Worm (Caenorhabditis elegans) whole organism, L1 larva: ENCODE results near the gene ttr-43.
A peak's percentile ranks its signal among the peaks of the same experiment; 100 is the strongest.

Experiments used
- F16B12.6 ChIP-seq: fragments of 150-350 bp; optimal IDR thresholded peaks from 2 replicates; lab custom pipeline; 2014; ENCODE audit warnings: missing biosample characterization, missing genetic modification characterization
- Y116A8C.19 ChIP-seq: sonication (generic microtip); optimal IDR thresholded peaks from 2 replicates; lab custom pipeline; 2016; ENCODE audit warnings: missing compliant biosample characterization, missing genetic modification characterization, borderline replicate concordance
- alr-1 ChIP-seq: fragments of 200-800 bp; sonication (Bioruptor generic); optimal IDR thresholded peaks from 2 replicates; lab custom pipeline; 2018; ENCODE audit warnings: borderline replicate concordance, mild to moderate bottlenecking, missing genetic modification characterization, missing compliant biosample characterization
- ceh-63 ChIP-seq: fragments of 200-800 bp; sonication (Bioruptor generic); optimal IDR thresholded peaks from 2 replicates; lab custom pipeline; 2018; ENCODE audit warnings: mild to moderate bottlenecking, missing genetic modification characterization, missing compliant biosample characterization
- dpl-1 ChIP-seq, 3 experiments: fragments of 150-350 bp in 2 of 3; sonication (generic microtip) in 1 of 3; optimal IDR thresholded peaks; 2 replicates each; lab custom pipeline; 2014 to 2017; ENCODE audit warnings: missing biosample characterization in 3 of 3, missing genetic modification characterization in 3 of 3, missing genetic modification reagents in 3 of 3
- dsc-1 ChIP-seq: sonication (generic microtip); optimal IDR thresholded peaks from 2 replicates; lab custom pipeline; 2016; ENCODE audit warnings: mild to moderate bottlenecking, missing genetic modification characterization, missing compliant biosample characterization
- efl-1 ChIP-seq, 4 experiments: fragments of 150-350 bp; optimal IDR thresholded peaks in 3 of 4; peaks in 1 of 4; 1 replicate in 1 of 4; 2 replicates in 3 of 4; lab custom pipeline; 2014; ENCODE audit warnings: missing biosample characterization in 2 of 4, missing genetic modification characterization in 2 of 4, missing genetic modification reagents in 2 of 4
- egl-27 ChIP-seq, 2 experiments: fragments of 150-350 bp in 1 of 2; sonication (generic microtip); optimal IDR thresholded peaks; 3 replicates each; lab custom pipeline; 2017 to 2018; ENCODE audit warnings: missing biosample characterization in 2 of 2, missing genetic modification characterization in 2 of 2, missing genetic modification reagents in 2 of 2
- elt-2 ChIP-seq: sonication (generic microtip); optimal IDR thresholded peaks from 2 replicates; lab custom pipeline; 2016; ENCODE audit warnings: missing genetic modification characterization, mild to moderate bottlenecking, inconsistent platforms, missing compliant biosample characterization, missing genetic modification reagents
- elt-3 ChIP-seq, 6 experiments: fragments of 150-350 bp in 1 of 6; sonication (generic microtip); optimal IDR thresholded peaks; 2 replicates each; lab custom pipeline; 2017 to 2018; ENCODE audit warnings: missing biosample characterization in 6 of 6, missing genetic modification characterization in 6 of 6, inconsistent platforms in 1 of 6
- fkh-8 ChIP-seq: sonication (generic microtip); optimal IDR thresholded peaks from 2 replicates; lab custom pipeline; 2016; ENCODE audit warnings: mild to moderate bottlenecking, missing genetic modification characterization, missing compliant biosample characterization
- hpl-2 ChIP-seq: fragments of 150-350 bp; optimal IDR thresholded peaks from 2 replicates; lab custom pipeline; 2014; ENCODE audit warnings: missing biosample characterization, missing genetic modification reagents, missing genetic modification characterization
- jun-1 ChIP-seq: fragments of 150-350 bp; optimal IDR thresholded peaks from 2 replicates; lab custom pipeline; 2014; ENCODE audit warnings: missing biosample characterization, missing genetic modification reagents, missing genetic modification characterization
- lin-13 ChIP-seq: fragments of 150-350 bp; optimal IDR thresholded peaks from 2 replicates; lab custom pipeline; 2014; ENCODE audit warnings: missing biosample characterization, missing genetic modification reagents, missing genetic modification characterization
- lin-14 ChIP-seq: fragments of 200-800 bp; sonication (Bioruptor generic); optimal IDR thresholded peaks from 2 replicates; lab custom pipeline; 2018; ENCODE audit warnings: mild to moderate bottlenecking, missing genetic modification characterization, moderate library complexity, missing compliant biosample characterization
- lir-3 ChIP-seq: sonication (generic microtip); optimal IDR thresholded peaks from 2 replicates; lab custom pipeline; 2016; ENCODE audit warnings: mild to moderate bottlenecking, missing genetic modification characterization, moderate library complexity, missing compliant biosample characterization; ENCODE audit not compliant: poor library complexity
- lsy-2 ChIP-seq, 2 experiments: fragments of 150-350 bp; optimal IDR thresholded peaks; 2 replicates each; lab custom pipeline; 2014; ENCODE audit warnings: missing biosample characterization in 2 of 2, missing genetic modification characterization in 2 of 2
- mef-2 ChIP-seq: fragments of 150-350 bp; optimal IDR thresholded peaks from 2 replicates; lab custom pipeline; 2014; ENCODE audit warnings: missing biosample characterization, missing genetic modification characterization
- nhr-12 ChIP-seq: sonication (generic microtip); optimal IDR thresholded peaks from 2 replicates; lab custom pipeline; 2017; ENCODE audit warnings: missing biosample characterization, missing genetic modification characterization
- nhr-28 ChIP-seq: fragments of 150-350 bp; optimal IDR thresholded peaks from 2 replicates; lab custom pipeline; 2014; ENCODE audit warnings: missing biosample characterization, missing genetic modification characterization
- nhr-47 ChIP-seq: sonication (generic microtip); optimal IDR thresholded peaks from 2 replicates; lab custom pipeline; 2016; ENCODE audit warnings: mild to moderate bottlenecking, missing genetic modification characterization, moderate library complexity, missing compliant biosample characterization
- nhr-71 ChIP-seq: sonication (generic microtip); optimal IDR thresholded peaks from 2 replicates; lab custom pipeline; 2016; ENCODE audit warnings: mild to moderate bottlenecking, missing genetic modification characterization, moderate library complexity, missing compliant biosample characterization
- nhr-76 ChIP-seq: sonication (generic microtip); optimal IDR thresholded peaks from 2 replicates; lab custom pipeline; 2017; ENCODE audit warnings: missing biosample characterization, missing genetic modification characterization
- nhr-84 ChIP-seq: sonication (generic microtip); optimal IDR thresholded peaks from 2 replicates; lab custom pipeline; 2017; ENCODE audit warnings: missing biosample characterization, missing genetic modification characterization
- nhr-90 ChIP-seq: sonication (generic microtip); optimal IDR thresholded peaks from 2 replicates; lab custom pipeline; 2016; ENCODE audit warnings: mild to moderate bottlenecking, missing genetic modification characterization, missing compliant biosample characterization; ENCODE audit not compliant: poor library complexity
- pax-3 ChIP-seq: fragments of 200-800 bp; sonication (Bioruptor generic); optimal IDR thresholded peaks from 2 replicates; lab custom pipeline; 2018; ENCODE audit warnings: mild to moderate bottlenecking, missing genetic modification characterization, moderate library complexity, missing compliant biosample characterization
- sox-4 ChIP-seq: sonication (generic microtip); optimal IDR thresholded peaks from 2 replicates; lab custom pipeline; 2016; ENCODE audit warnings: missing genetic modification characterization, missing compliant biosample characterization
- sptf-1 ChIP-seq: fragments of 150-350 bp; optimal IDR thresholded peaks from 2 replicates; lab custom pipeline; 2014; ENCODE audit warnings: missing biosample characterization, missing genetic modification characterization
- tbx-2 ChIP-seq: sonication (generic microtip); optimal IDR thresholded peaks from 2 replicates; lab custom pipeline; 2016; ENCODE audit warnings: missing genetic modification characterization, missing compliant biosample characterization
- tlp-1 ChIP-seq: fragments of 150-350 bp; optimal IDR thresholded peaks from 2 replicates; lab custom pipeline; 2014; ENCODE audit warnings: missing biosample characterization, missing genetic modification characterization
- unc-130 ChIP-seq: fragments of 150-350 bp; optimal IDR thresholded peaks from 2 replicates; lab custom pipeline; 2017; ENCODE audit warnings: missing biosample characterization, missing genetic modification characterization, inconsistent platforms
- unc-86 ChIP-seq: sonication (generic microtip); optimal IDR thresholded peaks from 2 replicates; lab custom pipeline; 2016; ENCODE audit warnings: missing genetic modification characterization, missing compliant biosample characterization
- unc-98 ChIP-seq: fragments of 200-800 bp; sonication (Bioruptor generic); IDR thresholded peaks from 2 replicates; pipeline ENCODE4 v1.3.6; 2022; ENCODE audit warnings: missing genetic modification characterization, missing compliant biosample characterization
- xbp-1 ChIP-seq: sonication (generic microtip); optimal IDR thresholded peaks from 2 replicates; lab custom pipeline; 2016; ENCODE audit warnings: missing genetic modification characterization, missing compliant biosample characterization

Gene ttr-43

DNA sequence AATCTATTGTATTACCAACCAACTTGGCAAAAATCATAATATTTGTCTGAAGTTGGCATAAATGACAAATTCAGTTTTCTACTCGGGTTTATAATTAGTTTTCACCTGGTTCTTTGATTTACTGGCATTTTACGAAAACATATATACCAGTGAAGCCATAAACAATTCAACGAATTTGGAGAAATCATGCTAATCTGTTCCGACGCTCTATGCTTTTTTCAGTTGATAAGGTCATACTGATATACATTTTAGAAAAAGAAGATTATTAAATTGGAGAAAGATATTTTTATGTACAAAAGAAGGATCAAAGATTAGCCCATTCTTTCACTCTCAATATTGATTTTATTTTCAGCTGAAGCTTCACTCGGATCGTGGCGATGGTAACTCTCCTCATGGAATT lies 3.7 kb downstream of the ttr-43 start:
- TF ChIP-seq lir-3 (tag; lab: Kevin White, UChicago) (no peak), egl-27 (tag; optimal IDR thresholded peaks at IDR 0.05; lab: Kevin White, UChicago) (no peak), dpl-1 (GFP tag; optimal IDR thresholded peaks at IDR 0.05; lab: Kevin White, UChicago) (no peak), pax-3 (peak; percentile 79), nhr-90 (tag; lab: Kevin White, UChicago) (no peak), dsc-1 (tag; lab: Kevin White, UChicago) (peak; percentile 76), fkh-8 (peak; percentile 42)

DNA sequence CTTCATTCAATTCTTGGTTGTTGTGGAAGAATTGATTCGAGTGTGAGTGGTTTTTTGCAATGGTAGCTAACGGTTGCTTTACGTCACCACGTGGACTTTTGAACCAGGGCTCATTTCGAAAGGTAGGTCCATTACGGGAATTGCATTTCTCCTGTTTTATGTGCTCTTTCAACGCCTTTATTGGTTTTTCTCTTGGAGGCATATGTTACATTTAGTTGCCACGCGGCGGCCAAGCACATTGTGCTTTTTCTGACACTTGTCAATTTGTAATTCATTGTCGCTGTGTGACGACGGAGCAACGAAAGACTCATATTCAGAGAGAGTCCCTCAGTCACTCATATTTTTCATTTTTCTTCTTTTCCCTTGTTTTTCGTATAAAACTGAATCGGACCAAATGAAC lies 5.7 kb downstream of the ttr-43 start:
- TF ChIP-seq lin-14 (peak; percentile 34), pax-3 (peak; percentile 5), nhr-12 (no peak)

DNA sequence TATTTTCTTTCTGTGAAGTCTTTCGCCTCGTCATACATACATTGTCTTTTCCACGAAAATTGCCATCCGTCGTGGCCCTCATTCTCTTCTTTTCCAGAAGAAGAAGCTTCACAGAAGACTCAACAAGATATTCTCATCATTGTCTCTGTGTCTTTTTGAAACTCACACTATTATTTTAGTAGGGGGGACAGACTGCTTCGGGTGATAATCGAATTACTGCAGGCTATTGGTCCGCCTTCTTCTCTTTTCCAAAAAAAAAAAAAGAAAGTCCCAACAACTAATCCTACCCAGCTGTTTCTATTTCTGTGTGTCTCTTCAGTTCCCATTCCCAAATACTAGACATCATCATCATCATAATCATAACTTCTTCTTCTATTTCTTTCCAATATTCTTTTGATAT lies 7.1 kb downstream of the ttr-43 start:
- TF ChIP-seq lsy-2 (tag; optimal IDR thresholded peaks at IDR 0.05; lab: Kevin White, UChicago): no peak
- TF ChIP-seq efl-1 (optimal IDR thresholded peaks at IDR 0.05; lab: Kevin White, UChicago): no peak
- TF ChIP-seq efl-1 (GFP tag; optimal IDR thresholded peaks at IDR 0.05 in 1 of 2; lab: Kevin White, UChicago): peak in 1 of 2 experiments; percentile 20
- no peak for TF ChIP-seq jun-1 (tag; lab: Kevin White, UChicago)
- peak; percentile 52 for TF ChIP-seq lin-14
- peak; percentile 25 for TF ChIP-seq tbx-2 (tag; lab: Kevin White, UChicago)
- no peak for TF ChIP-seq sptf-1 (tag; lab: Kevin White, UChicago)
- TF ChIP-seq nhr-71: peak; percentile 24
- TF ChIP-seq nhr-47 (tag; lab: Kevin White, UChicago): no peak

DNA sequence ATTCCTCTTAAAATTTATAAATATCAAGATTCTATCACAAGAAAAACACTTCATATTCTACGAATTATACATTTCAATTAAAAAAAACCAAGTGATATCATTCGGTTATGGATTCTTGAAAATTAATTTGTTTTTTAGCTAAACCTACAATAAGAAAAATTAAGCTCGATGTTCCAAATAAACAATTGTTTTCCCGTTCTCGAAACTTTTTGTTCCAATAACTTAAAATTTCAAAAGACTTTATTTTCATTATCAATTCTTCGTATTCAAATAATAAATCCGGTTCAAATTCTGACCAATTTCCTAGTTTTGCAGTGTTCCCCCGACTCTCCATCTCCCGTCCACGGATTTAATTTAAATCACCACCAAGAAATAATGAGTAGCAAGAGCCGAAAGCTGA lies 11.2 kb downstream of the ttr-43 start, which contains the start of gene E02A10.3:
Gene E02A10.3 (plus strand): TSS at position 301 of the 400 bp plus-strand sequence.
- no peak for TF ChIP-seq sptf-1 (tag; lab: Kevin White, UChicago)
- no peak for TF ChIP-seq unc-130 (tag; lab: Kevin White, UChicago)
- no peak for TF ChIP-seq mef-2
- TF ChIP-seq nhr-28 (tag; lab: Kevin White, UChicago): no peak
- TF ChIP-seq tlp-1: no peak
- no peak for TF ChIP-seq nhr-76
- no peak for TF ChIP-seq lir-3 (tag; lab: Kevin White, UChicago)
- TF ChIP-seq alr-1 (tag; lab: Kevin White, UChicago): no peak
- no peak for TF ChIP-seq xbp-1
- no peak for TF ChIP-seq Y116A8C.19 (tag; lab: Kevin White, UChicago)
- no peak for TF ChIP-seq unc-86 (tag; lab: Kevin White, UChicago)

DNA sequence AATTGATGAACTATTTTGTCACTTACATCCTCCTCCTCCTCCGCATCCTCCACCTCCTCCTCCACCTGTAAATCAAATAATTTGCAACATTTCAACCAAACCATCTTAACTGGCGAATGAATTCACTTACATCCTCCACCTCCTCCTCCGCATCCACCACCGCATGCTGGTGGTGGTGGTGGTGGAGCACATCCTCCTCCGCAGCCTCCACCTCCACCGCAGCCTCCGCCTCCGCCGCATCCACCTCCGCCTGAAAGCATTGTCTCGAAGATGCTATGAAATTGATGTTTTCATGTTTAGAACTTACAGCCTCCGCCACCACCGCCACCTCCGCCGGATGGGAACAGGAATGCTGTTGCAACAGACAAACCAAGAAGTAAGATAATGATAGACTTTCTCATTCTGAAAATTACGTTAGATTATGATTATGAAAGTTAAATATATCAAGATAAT lies 14.0 kb downstream of the ttr-43 start, which contains the start of gene grl-23:
Gene grl-23 (minus strand): TSS at position 403 of the 453 bp plus-strand sequence.
- TF ChIP-seq lin-14: no peak
- no peak for TF ChIP-seq dpl-1 (GFP tag; optimal IDR thresholded peaks at IDR 0.05; lab: Kevin White, UChicago)
- TF ChIP-seq sox-4 (tag; lab: Kevin White, UChicago): no peak
- TF ChIP-seq elt-2: no peak
- no peak for TF ChIP-seq jun-1 (tag; lab: Kevin White, UChicago)
- TF ChIP-seq nhr-28 (tag; lab: Kevin White, UChicago): no peak
- TF ChIP-seq lin-13: no peak
- no peak for TF ChIP-seq F16B12.6 (tag; lab: Kevin White, UChicago)
- no peak for TF ChIP-seq tbx-2 (tag; lab: Kevin White, UChicago)
- no peak for TF ChIP-seq unc-98 (GFP tag; lab: Robert Waterston, UW)
- TF ChIP-seq ceh-63 (GFP tag; lab: Kevin White, UChicago): no peak
- no peak for TF ChIP-seq hpl-2 (GFP tag; lab: Kevin White, UChicago)
- no peak for TF ChIP-seq elt-3 (tag; optimal IDR thresholded peaks at IDR 0.05; lab: Kevin White, UChicago)
- no peak for TF ChIP-seq nhr-84
- TF ChIP-seq, all 84 proteins: peak for 0
